Worm (Caenorhabditis elegans): Measurements from ENCODE around the gene pqn-74.

- no peak for TF ChIP-seq ztf-23 (GFP tag; IDR thresholded peaks at IDR 0.05)
- TF ChIP-seq cog-1 (tag; optimal IDR thresholded peaks at IDR 0.05), result no peak
- no peak for TF ChIP-seq T22C8.4 (GFP tag; IDR thresholded peaks at IDR 0.05)
- no peak for TF ChIP-seq flt-1 (GFP tag; IDR thresholded peaks at IDR 0.05)
- TF ChIP-seq tab-1 (GFP tag; IDR thresholded peaks at IDR 0.05), result no peak
- TF ChIP-seq klf-2 (GFP tag; conservative IDR thresholded peaks at IDR 0.05), result no peak
- no peak for TF ChIP-seq med-1 (GFP tag; optimal IDR thresholded peaks at IDR 0.05; ENCODE audit: insufficient read depth)
Observed at ce11 chrIV:13304786-13305185, 26.4 kb downstream of the pqn-74 start.
